Worm (Caenorhabditis elegans): ENCODE results near the gene K02G10.15.
A peak's percentile ranks its signal among the peaks of the same experiment; 100 is the strongest.

The K02G10.15 gene

ce11 chrX:4678029-4678428 lies 4.5 kb downstream of the K02G10.15 start, which contains the start of gene flp-11:
Gene flp-11, minus strand, starts transcription at chrX:4678129.
- no peak for TF ChIP-seq dmd-4 (tag; optimal IDR thresholded peaks at IDR 0.05; ENCODE audit: borderline replicate concordance)
- TF ChIP-seq sox-2 (GFP tag; IDR thresholded peaks at IDR 0.05) = no peak
- no peak for TF ChIP-seq npax-4 (tag; optimal IDR thresholded peaks at IDR 0.05)
- TF ChIP-seq syd-9 (tag; optimal IDR thresholded peaks at IDR 0.05) = no peak
- no peak for TF ChIP-seq ceh-6 (GFP tag; optimal IDR thresholded peaks at IDR 0.05)
- no peak for TF ChIP-seq tbx-2 (tag; optimal IDR thresholded peaks at IDR 0.05)
- no peak for TF ChIP-seq ceh-18 (tag; optimal IDR thresholded peaks at IDR 0.05)
- no peak for TF ChIP-seq unc-42 (tag; optimal IDR thresholded peaks at IDR 0.05)
- no peak for TF ChIP-seq hlh-8 (tag; optimal IDR thresholded peaks at IDR 0.05)
- no peak for TF ChIP-seq pha-2 (tag; optimal IDR thresholded peaks at IDR 0.05)

- no peak for TF ChIP-seq pqm-1 (tag; optimal IDR thresholded peaks at IDR 0.05)
- TF ChIP-seq lin-11 (tag; optimal IDR thresholded peaks at IDR 0.05) = no peak
- no peak for TF ChIP-seq rnt-1 (tag; optimal IDR thresholded peaks at IDR 0.05)
- TF ChIP-seq fkh-10 (GFP tag; optimal IDR thresholded peaks at IDR 0.05) = no peak
- no peak for TF ChIP-seq pat-9 (tag; optimal IDR thresholded peaks at IDR 0.05)
- TF ChIP-seq tbx-7 (tag; optimal IDR thresholded peaks at IDR 0.05) = no peak
- no peak for TF ChIP-seq C08G9.2 (tag; optimal IDR thresholded peaks at IDR 0.05)
- TF ChIP-seq nfya-1 (tag; optimal IDR thresholded peaks at IDR 0.05) = no peak
- no peak for TF ChIP-seq zip-5 (tag; optimal IDR thresholded peaks at IDR 0.05)
Measured at ce11 chrX:4676702-4677101, 5.8 kb downstream of the K02G10.15 start.

- no peak for TF ChIP-seq hlh-6 (tag; optimal IDR thresholded peaks at IDR 0.05)
- no peak for TF ChIP-seq zip-5 (tag; optimal IDR thresholded peaks at IDR 0.05)
- no peak for TF ChIP-seq nfya-1 (tag; optimal IDR thresholded peaks at IDR 0.05)
- TF ChIP-seq elt-2 (tag; optimal IDR thresholded peaks at IDR 0.05) = peak; percentile 44
- TF ChIP-seq nhr-11 (tag; optimal IDR thresholded peaks at IDR 0.05) = no peak
Measured at ce11 chrX:4673165-4673756, 9.3 kb downstream of the K02G10.15 start, which contains the start of gene tmem-135. Gene tmem-135, plus strand, starts transcription at chrX:4673706.

ce11 chrX:4671837-4672236 lies 10.7 kb downstream of the K02G10.15 start:
- TF ChIP-seq gmeb-2 (tag; optimal IDR thresholded peaks at IDR 0.05) (no peak), K02D7.2 (tag; optimal IDR thresholded peaks at IDR 0.05) (no peak)

- TF ChIP-seq ceh-6 (GFP tag; optimal IDR thresholded peaks at IDR 0.05) (no peak), ceh-31 (tag; optimal IDR thresholded peaks at IDR 0.05) (no peak), dve-1 (tag; optimal IDR thresholded peaks at IDR 0.05) (no peak), elt-2 (tag; optimal IDR thresholded peaks at IDR 0.05) (no peak), C38D4.7 (GFP tag; optimal IDR thresholded peaks at IDR 0.05) (no peak), mec-3 (tag; optimal IDR thresholded peaks at IDR 0.05; ENCODE audit: borderline replicate concordance) (no peak), Y22D7AL.16 (tag; optimal IDR thresholded peaks at IDR 0.05) (no peak), lim-6 (tag; optimal IDR thresholded peaks at IDR 0.05) (no peak), ama-1 (optimal IDR thresholded peaks at IDR 0.05) (no peak), npax-4 (tag; optimal IDR thresholded peaks at IDR 0.05) (no peak)
Measured at ce11 chrX:4667788-4668187, 14.7 kb downstream of the K02G10.15 start, which contains the start of gene mfsd-12. Gene mfsd-12, plus strand, starts transcription at chrX:4668088.

- no peak for TF ChIP-seq sox-2 (GFP tag; IDR thresholded peaks at IDR 0.05)
- no peak for TF ChIP-seq dve-1 (tag; optimal IDR thresholded peaks at IDR 0.05)
- no peak for TF ChIP-seq ceh-19 (GFP tag; optimal IDR thresholded peaks at IDR 0.05)
- no peak for TF ChIP-seq ceh-31 (tag; optimal IDR thresholded peaks at IDR 0.05)
- TF ChIP-seq ref-2 (tag; optimal IDR thresholded peaks at IDR 0.05) = no peak
- no peak for TF ChIP-seq zip-5 (tag; optimal IDR thresholded peaks at IDR 0.05)
- TF ChIP-seq pag-3 (tag; optimal IDR thresholded peaks at IDR 0.05; ENCODE audit: borderline replicate concordance) = no peak
- no peak for TF ChIP-seq lin-11 (tag; optimal IDR thresholded peaks at IDR 0.05)
- TF ChIP-seq madf-2 (tag; optimal IDR thresholded peaks at IDR 0.05) = no peak
- TF ChIP-seq nhr-232 (tag; optimal IDR thresholded peaks at IDR 0.05) = no peak
- TF ChIP-seq ceh-6 (GFP tag; optimal IDR thresholded peaks at IDR 0.05) = no peak
- no peak for TF ChIP-seq hlh-30 (tag; optimal IDR thresholded peaks at IDR 0.05; ENCODE audit: insufficient read depth)
- TF ChIP-seq tbx-2 (tag; optimal IDR thresholded peaks at IDR 0.05) = no peak
Measured at ce11 chrX:4664649-4665048, 17.9 kb downstream of the K02G10.15 start.
